Fruit fly (Drosophila melanogaster) whole organism, embryonic: ENCODE data around the gene CG13995.

Source experiments
- ATbp ChIP-seq: fragments of 200-800 bp; sonication (Bioruptor generic); optimal IDR thresholded peaks from 2 replicates; lab custom pipeline; 2017; ENCODE audit warnings: missing biosample characterization, mild to moderate bottlenecking, missing genetic modification characterization, missing genetic modification reagents
- Atf6 ChIP-seq: fragments of 200-800 bp; sonication (Bioruptor generic); IDR thresholded peaks from 2 replicates; pipeline ENCODE4 v1.3.6; 2022; ENCODE audit warnings: missing biosample characterization, missing genetic modification characterization
- Awh ChIP-seq: fragments of 200-800 bp; sonication (Bioruptor generic); IDR thresholded peaks from 2 replicates; pipeline ENCODE4, ENCODE4 v1.3.6; 2022; ENCODE audit warnings: missing biosample characterization, missing genetic modification characterization
- BtbVII ChIP-seq: fragments of 200-800 bp; sonication (Bioruptor generic); optimal IDR thresholded peaks from 3 replicates; lab custom pipeline; 2017; ENCODE audit warnings: missing biosample characterization, mild to moderate bottlenecking, missing genetic modification characterization
- CG11723 ChIP-seq: fragments of 200-800 bp; sonication (Bioruptor generic); optimal IDR thresholded peaks from 2 replicates; lab custom pipeline; 2017; ENCODE audit warnings: missing biosample characterization, mild to moderate bottlenecking, missing genetic modification characterization
- CG12299 ChIP-seq: fragments of 200-800 bp; sonication (Bioruptor generic); optimal IDR thresholded peaks from 2 replicates; lab custom pipeline; 2018; ENCODE audit warnings: missing biosample characterization, mild to moderate bottlenecking, missing genetic modification characterization
- CG17361 ChIP-seq: fragments of 200-800 bp; sonication (Bioruptor generic); IDR thresholded peaks from 3 replicates; pipeline ENCODE4 v1.3.6; 2022; ENCODE audit warnings: missing biosample characterization, missing genetic modification characterization
- CG3847 ChIP-seq: fragments of 200-800 bp; sonication (Bioruptor generic); IDR thresholded peaks from 2 replicates; pipeline ENCODE4 v1.3.6; 2022; ENCODE audit warnings: missing biosample characterization, missing genetic modification characterization
- CG5180 ChIP-seq: fragments of 200-800 bp; sonication (Bioruptor generic); optimal IDR thresholded peaks from 3 replicates; lab custom pipeline; 2017; ENCODE audit warnings: missing biosample characterization, missing genetic modification characterization, mild to moderate bottlenecking, moderate library complexity, missing genetic modification reagents
- CG6272 ChIP-seq: fragments of 200-800 bp; sonication (Bioruptor generic); IDR thresholded peaks from 2 replicates; pipeline ENCODE4 v1.3.6; 2022; ENCODE audit warnings: missing biosample characterization, missing genetic modification characterization
- CG7372 ChIP-seq: fragments of 200-800 bp; sonication (Bioruptor generic); IDR thresholded peaks from 2 replicates; pipeline ENCODE4 v1.3.6; 2022; ENCODE audit warnings: missing biosample characterization, missing genetic modification characterization
- CrebB ChIP-seq: fragments of 200-800 bp; sonication (Bioruptor generic); optimal IDR thresholded peaks from 3 replicates; lab custom pipeline; 2018; ENCODE audit warnings: missing biosample characterization, mild to moderate bottlenecking, missing genetic modification characterization
- Dfd ChIP-seq, 2 experiments: fragments of >200 bp; optimal IDR thresholded peaks; 2 replicates each; lab custom pipeline; 2017; ENCODE audit warnings: missing biosample characterization in 2 of 2, missing genetic modification characterization in 2 of 2
- Dip2 ChIP-seq: fragments of 200-800 bp; sonication (Bioruptor generic); IDR thresholded peaks from 2 replicates; pipeline ENCODE4 v1.3.6; 2022; ENCODE audit warnings: missing biosample characterization, missing genetic modification characterization
- Dip3 ChIP-seq: fragments of 200-800 bp; sonication (Bioruptor generic); optimal IDR thresholded peaks from 3 replicates; lab custom pipeline; 2016; ENCODE audit warnings: missing biosample characterization, missing genetic modification characterization
- Doc2 ChIP-seq: fragments of 200-800 bp; sonication (Bioruptor generic); IDR thresholded peaks from 2 replicates; pipeline ENCODE4 v1.3.6; 2022; ENCODE audit warnings: missing biosample characterization, missing genetic modification characterization
- Dp ChIP-seq: fragments of 200-800 bp; sonication (Bioruptor generic); optimal IDR thresholded peaks from 2 replicates; lab custom pipeline; 2018; ENCODE audit warnings: missing biosample characterization, mild to moderate bottlenecking, missing genetic modification characterization, moderate library complexity
- HLH54F ChIP-seq: fragments of 200-800 bp; sonication (Bioruptor generic); optimal IDR thresholded peaks from 3 replicates; lab custom pipeline; 2016; ENCODE audit warnings: missing biosample characterization, missing genetic modification characterization
- Hand ChIP-seq: fragments of 200-800 bp; sonication (Bioruptor generic); optimal IDR thresholded peaks from 2 replicates; lab custom pipeline; 2017; ENCODE audit warnings: mild to moderate bottlenecking, missing biosample characterization, missing genetic modification reagents, missing genetic modification characterization
- Hr51 ChIP-seq, 2 experiments: fragments of 200-800 bp; sonication (Bioruptor generic); optimal IDR thresholded peaks; 2 replicates in 1 of 2; 3 replicates in 1 of 2; lab custom pipeline; 2016 to 2018; ENCODE audit warnings: missing biosample characterization in 2 of 2, missing genetic modification characterization in 2 of 2, mild to moderate bottlenecking in 1 of 2, moderate library complexity in 1 of 2
- Hsf ChIP-seq: fragments of 200-800 bp; sonication (Bioruptor generic); optimal IDR thresholded peaks from 3 replicates; lab custom pipeline; 2016; ENCODE audit warnings: missing biosample characterization, missing genetic modification characterization
- MBD-R2 ChIP-seq: fragments of 200-800 bp; sonication (Bioruptor generic); IDR thresholded peaks from 2 replicates; pipeline ENCODE4 v1.3.6; 2022; ENCODE audit warnings: missing biosample characterization, missing genetic modification characterization
- Max ChIP-seq: fragments of 200-800 bp; sonication (Bioruptor generic); optimal IDR thresholded peaks from 2 replicates; lab custom pipeline; 2016; ENCODE audit warnings: missing biosample characterization, mild to moderate bottlenecking, missing genetic modification characterization
- Sry-δ ChIP-seq: fragments of 200-800 bp; sonication (Bioruptor generic); optimal IDR thresholded peaks from 2 replicates; lab custom pipeline; 2016; ENCODE audit warnings: missing biosample characterization, missing genetic modification characterization
- Vsx1 ChIP-seq: fragments of 200-800 bp; sonication (Bioruptor generic); optimal IDR thresholded peaks from 2 replicates; lab custom pipeline; 2017; ENCODE audit warnings: missing biosample characterization, mild to moderate bottlenecking, missing genetic modification characterization, missing genetic modification reagents
- ab ChIP-seq: fragments of 200-800 bp; sonication (Bioruptor generic); optimal IDR thresholded peaks from 2 replicates; lab custom pipeline; 2016; ENCODE audit warnings: missing biosample characterization, missing genetic modification characterization
- amos ChIP-seq: fragments of 200-800 bp; sonication (Bioruptor generic); IDR thresholded peaks from 2 replicates; pipeline ENCODE4 v1.3.6; 2022; ENCODE audit warnings: missing biosample characterization, missing genetic modification characterization; ENCODE audit not compliant: partially characterized antibody
- bbx ChIP-seq: fragments of 200-800 bp; sonication (Bioruptor generic); IDR thresholded peaks from 2 replicates; pipeline ENCODE4 v1.3.6; 2022; ENCODE audit warnings: missing biosample characterization, missing genetic modification characterization; ENCODE audit not compliant: partially characterized antibody
- bigmax ChIP-seq: fragments of 200-800 bp; sonication (Bioruptor generic); optimal IDR thresholded peaks from 2 replicates; lab custom pipeline; 2018; ENCODE audit warnings: missing biosample characterization, mild to moderate bottlenecking, missing genetic modification characterization
- cg ChIP-seq: fragments of 200-800 bp; sonication (Bioruptor generic); optimal IDR thresholded peaks from 3 replicates; lab custom pipeline; 2019; ENCODE audit warnings: missing biosample characterization, mild to moderate bottlenecking, missing genetic modification characterization, moderate library complexity
- croc ChIP-seq: fragments of 200-800 bp; sonication (Bioruptor generic); conservative IDR thresholded peaks from 3 replicates; pipeline ENCODE4 v1.3.6; 2022; ENCODE audit warnings: missing biosample characterization, missing genetic modification characterization
- dmrt11E ChIP-seq: fragments of 200-800 bp; sonication (Bioruptor generic); optimal IDR thresholded peaks from 3 replicates; lab custom pipeline; 2018; ENCODE audit warnings: missing biosample characterization, mild to moderate bottlenecking, missing genetic modification characterization, moderate library complexity
- gfzf ChIP-seq: fragments of 200-800 bp; sonication (Bioruptor generic); optimal IDR thresholded peaks from 2 replicates; lab custom pipeline; 2016; ENCODE audit warnings: missing biosample characterization, mild to moderate bottlenecking, missing genetic modification characterization, moderate library complexity
- grau ChIP-seq: fragments of 200-800 bp; optimal IDR thresholded peaks from 3 replicates; lab custom pipeline; 2019; ENCODE audit warnings: missing biosample characterization, mild to moderate bottlenecking, missing genetic modification characterization, moderate library complexity
- gsb ChIP-seq: fragments of 200-800 bp; sonication (Bioruptor generic); IDR thresholded peaks from 2 replicates; pipeline ENCODE4 v1.3.6; 2022; ENCODE audit warnings: missing biosample characterization, missing genetic modification characterization
- hb ChIP-seq: fragments of 200-800 bp; sonication (Bioruptor generic); IDR thresholded peaks from 3 replicates; pipeline ENCODE4 v1.3.6; 2022; ENCODE audit warnings: missing biosample characterization, missing genetic modification characterization; ENCODE audit not compliant: partially characterized antibody
- kay ChIP-seq: fragments of 200-800 bp; sonication (Bioruptor generic); optimal IDR thresholded peaks from 2 replicates; lab custom pipeline; 2016; ENCODE audit warnings: missing biosample characterization, missing genetic modification characterization
- kni ChIP-seq: fragments of 200-800 bp; sonication (Bioruptor generic); optimal IDR thresholded peaks from 3 replicates; lab custom pipeline; 2017; ENCODE audit warnings: mild to moderate bottlenecking, missing biosample characterization, missing genetic modification reagents, missing genetic modification characterization
- lmd ChIP-seq: fragments of 200-800 bp; sonication (Bioruptor generic); IDR thresholded peaks from 2 replicates; pipeline ENCODE4 v1.3.6; 2022; ENCODE audit warnings: missing biosample characterization, missing genetic modification characterization
- luna ChIP-seq: fragments of 200-800 bp; sonication (Bioruptor generic); optimal IDR thresholded peaks from 2 replicates; lab custom pipeline; 2016; ENCODE audit warnings: missing biosample characterization, missing genetic modification characterization
- nerfin-1 ChIP-seq: fragments of 200-800 bp; sonication (Bioruptor generic); optimal IDR thresholded peaks from 3 replicates; lab custom pipeline; 2019; ENCODE audit warnings: missing biosample characterization, mild to moderate bottlenecking, missing genetic modification characterization, moderate library complexity
- onecut ChIP-seq: fragments of 200-800 bp; sonication (Bioruptor generic); IDR thresholded peaks from 2 replicates; pipeline ENCODE4 v1.3.6; 2022; ENCODE audit warnings: missing biosample characterization, missing genetic modification characterization
- prd ChIP-seq, 3 experiments: fragments of >200 bp in 2 of 3; fragments of 200-800 bp in 1 of 3; sonication (Bioruptor generic) in 1 of 3; optimal IDR thresholded peaks in 2 of 3; IDR thresholded peaks in 1 of 3; 2 replicates in 2 of 3; 3 replicates in 1 of 3; pipeline versions ENCODE4 v1.3.6 to Lab custom; 2017 to 2022; ENCODE audit warnings: missing biosample characterization in 1 of 3, missing genetic modification characterization in 1 of 3
- psq ChIP-seq: fragments of 200-800 bp; sonication (Bioruptor generic); optimal IDR thresholded peaks from 2 replicates; lab custom pipeline; 2017; ENCODE audit warnings: missing biosample characterization, missing genetic modification characterization
- slou ChIP-seq: fragments of 200-800 bp; sonication (Bioruptor generic); optimal IDR thresholded peaks from 3 replicates; lab custom pipeline; 2016; ENCODE audit warnings: missing biosample characterization, missing genetic modification characterization
- stwl ChIP-seq: fragments of 200-800 bp; sonication (Bioruptor generic); optimal IDR thresholded peaks from 3 replicates; lab custom pipeline; 2018; ENCODE audit warnings: missing biosample characterization, mild to moderate bottlenecking, missing genetic modification characterization, moderate library complexity
- sug ChIP-seq: fragments of 200-800 bp; optimal IDR thresholded peaks from 2 replicates; lab custom pipeline; 2019; ENCODE audit warnings: missing biosample characterization, mild to moderate bottlenecking, missing genetic modification characterization, moderate library complexity
- tio ChIP-seq: fragments of 200-800 bp; sonication (Bioruptor generic); optimal IDR thresholded peaks from 2 replicates; lab custom pipeline; 2017; ENCODE audit warnings: missing biosample characterization, missing genetic modification characterization, inconsistent platforms
- zen ChIP-seq: fragments of 200-800 bp; sonication (Bioruptor generic); optimal IDR thresholded peaks from 3 replicates; lab custom pipeline; 2018; ENCODE audit warnings: missing biosample characterization, mild to moderate bottlenecking, missing genetic modification characterization, moderate library complexity
- zfh1 ChIP-seq: fragments of 200-800 bp; sonication (Bioruptor generic); IDR thresholded peaks from 3 replicates; pipeline ENCODE4 v1.3.6; 2022; ENCODE audit warnings: missing biosample characterization, missing genetic modification characterization

Gene CG13995

DNA sequence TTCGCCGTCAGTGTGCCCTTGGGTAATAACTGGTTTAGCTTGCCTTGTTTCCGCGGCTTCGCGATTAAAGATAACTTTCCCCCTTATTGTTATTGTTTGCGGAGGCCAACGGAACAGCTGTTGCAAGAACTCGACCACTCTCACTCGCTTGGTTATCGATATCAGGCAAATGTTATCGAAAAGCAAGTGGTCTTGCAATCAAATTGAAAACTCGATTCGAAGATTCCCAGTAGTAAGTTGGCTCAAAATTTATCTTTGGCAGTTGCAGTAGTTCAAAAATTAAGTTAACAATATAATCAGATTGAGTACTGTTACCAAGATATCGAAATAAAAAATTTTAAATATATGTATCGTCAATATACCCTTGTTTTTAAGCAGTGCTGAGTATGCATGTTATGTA, 11.7 kb downstream of the CG13995 start, which contains the start of the genes Fbw5 and CG9147 (continued):
- TF ChIP-seq CG11723 (peak; percentile 99), HLH54F (GFP tag; lab: Kevin White, UChicago) (peak; percentile 99), stwl (tag; lab: Kevin White, UChicago) (peak; percentile 88), CG12299 (tag; lab: Kevin White, UChicago) (peak; percentile 99), slou (GFP tag; lab: Kevin White, UChicago) (peak; percentile 99), bbx (peak; percentile 70), gfzf (GFP tag; lab: Kevin White, UChicago) (peak; percentile 45), Dfd (GFP tag; optimal IDR thresholded peaks at IDR 0.05; lab: Kevin White, UChicago) (no peak), grau (tag; lab: Kevin White, UChicago) (peak; percentile 99), Hr51 (GFP tag; optimal IDR thresholded peaks at IDR 0.05; lab: Kevin White, UChicago) (peak; percentile 99 to 100), bigmax (GFP tag; lab: Kevin White, UChicago) (peak; percentile 81), ATbp (peak; percentile 100), Sry-δ (GFP tag; lab: Kevin White, UChicago) (peak; percentile 88), Hand (GFP tag; lab: Kevin White, UChicago) (peak; percentile 99), Dip2 (GFP tag; lab: Robert Waterston, UW) (peak; percentile 54), CG6272 (peak; percentile 99), Doc2 (peak; percentile 95), Max (GFP tag; lab: Kevin White, UChicago) (peak; percentile 100), CG7372 (GFP tag; lab: Robert Waterston, UW) (peak; percentile 99), cg (peak; percentile 11), nerfin-1 (tag; lab: Kevin White, UChicago) (peak; percentile 97), Dp (GFP tag; lab: Kevin White, UChicago) (peak; percentile 62), CG3847 (peak; percentile 99), dmrt11E (tag; lab: Kevin White, UChicago) (peak; percentile 100), CrebB (peak; percentile 100), croc (peak; percentile 99), ab (GFP tag; lab: Kevin White, UChicago) (peak; percentile 97), luna (GFP tag; lab: Kevin White, UChicago) (peak; percentile 99), gsb (GFP tag; lab: Robert Waterston, UW) (peak; percentile 99), CG5180 (GFP tag; lab: Kevin White, UChicago) (peak; percentile 90), CG17361 (GFP tag; lab: Robert Waterston, UW) (peak; percentile 99), kay (GFP tag; lab: Kevin White, UChicago) (peak; percentile 99), hb (no peak), zen (tag; lab: Kevin White, UChicago) (peak; percentile 99), Awh (GFP tag; lab: Robert Waterston, UW) (peak; percentile 99), Hsf (GFP tag; lab: Kevin White, UChicago) (peak; percentile 100), BtbVII (peak; percentile 98), zfh1 (GFP tag; lab: Robert Waterston, UW) (peak; percentile 100), lmd (GFP tag; lab: Robert Waterston, UW) (peak; percentile 100), Vsx1 (GFP tag; lab: Kevin White, UChicago) (peak; percentile 98), onecut (GFP tag; lab: Robert Waterston, UW) (peak; percentile 99), Atf6 (GFP tag; lab: Robert Waterston, UW) (peak; percentile 100), tio (GFP tag; lab: Kevin White, UChicago) (peak; percentile 100), Dip3 (GFP tag; lab: Kevin White, UChicago) (peak; percentile 99), amos (peak; percentile 52; the same call in 1 of the 2 replicates), psq (peak; percentile 97), MBD-R2 (GFP tag; lab: Robert Waterston, UW) (peak; percentile 100), sug (tag; lab: Kevin White, UChicago) (peak; percentile 98), prd (optimal IDR thresholded peaks at IDR 0.05; lab: Kevin White, UChicago) (no peak), prd (GFP tag; IDR thresholded peaks at IDR 0.05; lab: Robert Waterston, UW) (peak; percentile 100), kni (GFP tag; lab: Kevin White, UChicago) (peak; percentile 70)
